Worm (Caenorhabditis elegans): Measurements from ENCODE around the gene tmc-2.

tmc-2 gene

DNA sequence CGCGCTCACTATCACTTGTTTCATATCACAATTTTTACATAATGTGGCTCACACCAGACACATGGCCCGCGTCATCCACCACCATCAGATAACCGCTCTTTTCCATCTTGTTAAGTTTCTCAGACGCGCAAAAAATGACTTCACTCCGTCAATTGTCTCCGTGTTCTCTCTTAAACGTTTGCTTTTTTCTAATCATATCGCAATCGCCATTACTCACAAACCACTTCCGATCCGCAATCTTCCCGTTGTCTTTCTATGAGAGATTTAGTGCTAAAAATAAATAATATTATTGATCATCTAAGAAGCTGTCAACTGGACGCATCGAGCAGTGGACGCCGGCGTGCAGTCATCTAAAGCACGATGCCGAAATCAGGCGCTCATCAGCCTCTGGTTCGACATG lies at the start of gene tmc-2:
Gene tmc-2, plus strand, starts transcription at position 301 of the 400 bp plus-strand sequence.
- no peak for TF ChIP-seq unc-39 (tag; optimal IDR thresholded peaks at IDR 0.05)
- no peak for TF ChIP-seq ham-2 (GFP tag; optimal IDR thresholded peaks at IDR 0.05)
- TF ChIP-seq ztf-11 (tag; optimal IDR thresholded peaks at IDR 0.05), result no peak
- TF ChIP-seq ceh-39 (tag; optimal IDR thresholded peaks at IDR 0.05), result no peak
- no peak for TF ChIP-seq ceh-83 (GFP tag; optimal IDR thresholded peaks at IDR 0.05)
- TF ChIP-seq nhr-12 (tag; optimal IDR thresholded peaks at IDR 0.05), result no peak
- TF ChIP-seq M03D4.4 (tag; optimal IDR thresholded peaks at IDR 0.05), result no peak
- TF ChIP-seq sptf-1 (tag; optimal IDR thresholded peaks at IDR 0.05), result no peak
- TF ChIP-seq pha-4 (tag; optimal IDR thresholded peaks at IDR 0.05), result no peak
- TF ChIP-seq sem-2 (GFP tag; optimal IDR thresholded peaks at IDR 0.05), result no peak
- TF ChIP-seq nhr-28 (tag; optimal IDR thresholded peaks at IDR 0.05), result no peak
- no peak for TF ChIP-seq ceh-43 (GFP tag; optimal IDR thresholded peaks at IDR 0.05)
- TF ChIP-seq elt-3 (tag; optimal IDR thresholded peaks at IDR 0.05), result no peak
- TF ChIP-seq flh-1 (GFP tag; optimal IDR thresholded peaks at IDR 0.05), result no peak
- TF ChIP-seq lin-13 (tag; optimal IDR thresholded peaks at IDR 0.05), result no peak
- no peak for TF ChIP-seq snpc-4 (tag; optimal IDR thresholded peaks at IDR 0.05)
- TF ChIP-seq nhr-76 (tag; optimal IDR thresholded peaks at IDR 0.05), result no peak
- no peak for TF ChIP-seq hlh-1 (tag; optimal IDR thresholded peaks at IDR 0.05)

DNA sequence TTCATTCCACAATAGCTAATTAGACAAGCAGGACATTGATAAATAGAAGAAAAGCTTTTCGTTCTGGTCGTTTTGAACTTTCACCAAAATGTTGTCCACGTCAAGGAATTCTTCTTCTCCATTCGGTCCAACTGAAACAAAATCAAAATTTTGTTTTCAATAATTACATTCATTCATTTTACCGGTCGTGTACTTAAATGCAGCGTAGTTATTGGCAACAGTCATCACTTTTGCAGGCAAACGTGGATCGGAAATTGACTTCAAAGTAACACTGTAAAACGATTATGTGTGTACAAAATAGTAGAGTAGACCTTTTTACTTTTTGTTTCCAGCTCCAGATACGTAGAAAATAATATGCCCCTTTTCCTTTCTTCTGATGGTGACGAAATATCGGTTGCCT lies 47.5 kb upstream of the tmc-2 start:
- no peak for TF ChIP-seq zip-8 (tag; optimal IDR thresholded peaks at IDR 0.05)
- TF ChIP-seq nhr-237 (tag; optimal IDR thresholded peaks at IDR 0.05), result no peak
- no peak for TF ChIP-seq mab-5 (tag; optimal IDR thresholded peaks at IDR 0.05)
- TF ChIP-seq flh-1 (GFP tag; optimal IDR thresholded peaks at IDR 0.05), result no peak
- TF ChIP-seq blmp-1 (tag; optimal IDR thresholded peaks at IDR 0.05), result no peak
- TF ChIP-seq sptf-1 (tag; optimal IDR thresholded peaks at IDR 0.05), result no peak
- TF ChIP-seq ceh-39 (tag; optimal IDR thresholded peaks at IDR 0.05), result no peak
- no peak for TF ChIP-seq pha-4 (tag; optimal IDR thresholded peaks at IDR 0.05)
- TF ChIP-seq unc-62 (GFP tag; optimal IDR thresholded peaks at IDR 0.05), result no peak

- TF ChIP-seq nhr-76 (tag; optimal IDR thresholded peaks at IDR 0.05), result no peak
These were observed 44.0 kb upstream of the tmc-2 start, which contains the start of gene F18G5.1 for ce11 chrX:9259552-9259951. Gene F18G5.1, plus strand, starts transcription at chrX:9259852.

DNA sequence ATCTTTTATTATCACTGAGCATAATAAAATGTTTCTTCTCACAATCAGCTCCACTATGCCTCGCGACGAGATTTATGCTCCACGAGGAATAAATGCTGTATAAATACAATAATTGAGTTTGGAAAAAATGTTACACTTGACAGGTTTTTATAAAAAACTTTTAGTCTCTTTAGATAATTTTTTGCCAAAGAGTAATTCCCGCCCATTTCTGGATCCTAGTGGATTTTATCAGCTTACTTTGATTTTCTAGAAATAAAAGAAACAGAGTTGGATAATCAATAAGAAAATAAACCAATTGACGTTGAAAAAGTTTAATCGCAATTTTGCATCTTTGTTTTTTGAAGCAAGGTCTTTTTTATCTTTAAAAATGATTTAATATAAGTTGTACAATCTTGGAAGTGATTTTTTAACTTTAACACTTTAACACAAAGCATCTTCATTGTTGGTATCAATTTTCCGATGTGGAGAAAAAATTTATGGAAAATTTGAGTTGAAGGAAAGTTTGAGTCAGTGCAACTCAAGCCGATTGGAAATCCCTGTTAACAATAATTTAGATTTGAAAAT lies 41.8 kb upstream of the tmc-2 start:
- TF ChIP-seq mep-1 (tag; optimal IDR thresholded peaks at IDR 0.05) (no peak), nhr-237 (tag; optimal IDR thresholded peaks at IDR 0.05) (no peak), ceh-43 (GFP tag; optimal IDR thresholded peaks at IDR 0.05) (no peak)

DNA sequence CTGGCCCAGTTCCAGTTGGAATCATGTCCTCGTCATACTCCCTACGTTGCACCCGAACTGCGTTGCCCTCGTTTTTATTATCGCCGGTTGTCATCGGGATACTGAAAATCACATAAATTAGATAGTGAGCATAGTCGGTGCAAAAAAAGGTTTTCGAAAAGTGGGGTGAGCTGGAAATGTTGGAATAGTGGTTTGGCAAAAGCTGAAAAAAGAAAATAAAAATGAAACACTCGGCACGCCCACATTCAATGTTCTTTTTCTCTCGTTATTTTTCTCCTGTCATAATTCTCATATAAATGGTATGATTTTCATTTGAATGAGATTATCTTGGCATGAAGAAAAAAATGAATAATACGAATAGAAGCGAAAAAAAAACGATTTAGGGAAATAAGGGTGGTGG lies 39.3 kb upstream of the tmc-2 start, which contains the start of gene F18G5.6:
Gene F18G5.6, minus strand, starts transcription at position 101 of the 400 bp plus-strand sequence.
- TF ChIP-seq nhr-2 (tag; optimal IDR thresholded peaks at IDR 0.05), result no peak
- TF ChIP-seq ceh-83 (GFP tag; optimal IDR thresholded peaks at IDR 0.05), result no peak
- TF ChIP-seq ham-2 (GFP tag; optimal IDR thresholded peaks at IDR 0.05), result no peak
- no peak for TF ChIP-seq nhr-237 (tag; optimal IDR thresholded peaks at IDR 0.05)
- no peak for TF ChIP-seq zip-8 (tag; optimal IDR thresholded peaks at IDR 0.05)
- TF ChIP-seq unc-39 (tag; optimal IDR thresholded peaks at IDR 0.05), result no peak
- no peak for TF ChIP-seq mab-5 (tag; optimal IDR thresholded peaks at IDR 0.05)
- TF ChIP-seq tbx-8 (GFP tag; optimal IDR thresholded peaks at IDR 0.05), result no peak
- no peak for TF ChIP-seq nhr-12 (tag; optimal IDR thresholded peaks at IDR 0.05)
- no peak for TF ChIP-seq unc-120 (tag; optimal IDR thresholded peaks at IDR 0.05; ENCODE audit: poor library complexity, severe bottlenecking)
- TF ChIP-seq cnd-1 (tag; optimal IDR thresholded peaks at IDR 0.05), result no peak
- no peak for TF ChIP-seq ceh-43 (GFP tag; optimal IDR thresholded peaks at IDR 0.05)
- no peak for TF ChIP-seq blmp-1 (tag; optimal IDR thresholded peaks at IDR 0.05)
- no peak for TF ChIP-seq pha-4 (tag; optimal IDR thresholded peaks at IDR 0.05)
- TF ChIP-seq elt-3 (tag; optimal IDR thresholded peaks at IDR 0.05), result no peak
- no peak for TF ChIP-seq unc-62 (GFP tag; optimal IDR thresholded peaks at IDR 0.05)
- no peak for TF ChIP-seq hlh-1 (tag; optimal IDR thresholded peaks at IDR 0.05)
- TF ChIP-seq lin-13 (tag; optimal IDR thresholded peaks at IDR 0.05), result no peak
- no peak for TF ChIP-seq lsy-2 (tag; optimal IDR thresholded peaks at IDR 0.05)

- TF ChIP-seq unc-120 (tag; optimal IDR thresholded peaks at IDR 0.05; ENCODE audit: poor library complexity, severe bottlenecking) (peak; percentile 28), hlh-1 (tag; optimal IDR thresholded peaks at IDR 0.05) (peak; percentile 72), snpc-4 (tag; optimal IDR thresholded peaks at IDR 0.05) (no peak)
These were observed 38.9 kb upstream of the tmc-2 start for ce11 chrX:9264636-9265035.
